Worm (Caenorhabditis elegans): ENCODE measurements around the gene rpl-12.

DNA sequence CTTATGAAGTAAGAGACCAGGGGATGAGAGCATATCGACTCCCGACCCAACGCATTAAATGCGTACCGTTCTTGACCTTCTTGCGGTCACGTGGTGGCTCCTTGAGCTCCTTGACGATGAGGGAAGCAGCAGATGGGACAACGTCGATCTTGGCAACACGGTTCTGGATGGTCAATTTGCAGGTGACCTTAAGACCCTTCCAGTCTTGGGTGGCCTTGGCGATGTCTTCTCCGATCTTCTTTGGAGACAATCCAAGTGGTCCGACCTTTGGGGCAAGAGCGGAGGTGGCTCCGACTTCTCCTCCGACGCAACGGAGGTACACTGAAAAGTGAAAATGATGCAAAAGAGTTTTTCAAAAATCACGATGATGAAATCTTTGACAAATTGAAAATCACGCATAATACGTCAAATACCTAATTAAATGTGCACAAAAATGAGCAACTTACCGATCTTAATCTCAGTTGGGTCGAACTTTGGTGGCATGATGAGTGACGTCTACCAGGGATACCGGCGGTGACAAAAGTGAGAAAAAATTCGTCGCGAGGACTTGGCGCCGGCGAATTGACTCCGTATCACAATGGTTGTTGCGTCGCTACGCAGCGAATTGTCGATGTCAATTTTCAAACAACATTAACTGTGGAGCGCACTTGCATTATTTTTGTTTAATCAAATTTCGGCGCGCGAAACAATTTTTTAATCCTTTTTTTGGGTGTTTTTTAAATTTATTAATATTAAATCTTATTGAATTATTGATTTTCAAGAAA lies at the start of gene rpl-12:
- peak; percentile 97 for TF ChIP-seq vab-7 (GFP tag; IDR thresholded peaks at IDR 0.05)
- TF ChIP-seq T26A8.4 (GFP tag; IDR thresholded peaks at IDR 0.05) = peak; percentile 98
- TF ChIP-seq jun-1 (tag; optimal IDR thresholded peaks at IDR 0.05) = peak; percentile 93
- peak; percentile 93 for TF ChIP-seq ama-1 (optimal IDR thresholded peaks at IDR 0.05)
- peak; percentile 23 for TF ChIP-seq snpc-4 (tag; optimal IDR thresholded peaks at IDR 0.05)
- TF ChIP-seq saeg-2 (GFP tag; IDR thresholded peaks at IDR 0.05) = peak; percentile 94
- peak; percentile 95 for TF ChIP-seq lin-29 (GFP tag; IDR thresholded peaks at IDR 0.05)
- TF ChIP-seq ceh-62 (tag; optimal IDR thresholded peaks at IDR 0.05) = no peak
- peak; percentile 99 for TF ChIP-seq nhr-11 (tag; optimal IDR thresholded peaks at IDR 0.05)
- peak; percentile 65 for TF ChIP-seq fos-1 (tag; optimal IDR thresholded peaks at IDR 0.05)
- 0 out of 2 replicates have a peak, but pooled peaks have one; percentile 41 for TF ChIP-seq dmd-8 (GFP tag; IDR thresholded peaks at IDR 0.05)
- TF ChIP-seq lsy-2 (tag; optimal IDR thresholded peaks at IDR 0.05) = peak; percentile 93 to 98

Measured in whole organism, L4 larva.